Fruit fly (Drosophila melanogaster): ENCODE measurements around the gene D19A.

Gene D19A

dm6 chr3L:6144769-6145220, 44.1 kb downstream of the D19A start, which contains the start of gene Lcp65Ac:
Lcp65Ac (plus strand) TSS chr3L:6144819.
- TF ChIP-seq usp (GFP tag; optimal IDR thresholded peaks at IDR 0.05) (no peak), jim (GFP tag; optimal IDR thresholded peaks at IDR 0.05) (no peak), rgr (GFP tag; optimal IDR thresholded peaks at IDR 0.05) (no peak), Sp1 (GFP tag; optimal IDR thresholded peaks at IDR 0.05) (no peak), dmrt93B (GFP tag; optimal IDR thresholded peaks at IDR 0.05) (no peak), woc (GFP tag; optimal IDR thresholded peaks at IDR 0.05) (no peak), OdsH (GFP tag; optimal IDR thresholded peaks at IDR 0.05) (no peak), Dfd (GFP tag; optimal IDR thresholded peaks at IDR 0.05) (no peak), CrebA (GFP tag; optimal IDR thresholded peaks at IDR 0.05; ENCODE audit: borderline replicate concordance) (no peak), Dif (GFP tag; optimal IDR thresholded peaks at IDR 0.05; ENCODE audit: partially characterized antibody) (no peak), psq (GFP tag; optimal IDR thresholded peaks at IDR 0.05) (no peak), sage (GFP tag; optimal IDR thresholded peaks at IDR 0.05) (no peak), Abd-B (GFP tag; optimal IDR thresholded peaks at IDR 0.05) (no peak), lola (GFP tag; optimal IDR thresholded peaks at IDR 0.05) (no peak), N (GFP tag; optimal IDR thresholded peaks at IDR 0.05) (no peak), Mio (GFP tag; optimal IDR thresholded peaks at IDR 0.05) (no peak)

dm6 chr3L:6143188-6143755, 45.7 kb downstream of the D19A start, which contains the start of gene Lcp65Ad:
Lcp65Ad (plus strand) TSS chr3L:6143395.
- no peak for TF ChIP-seq jim (GFP tag; optimal IDR thresholded peaks at IDR 0.05)

dm6 chr3L:6142313-6142712, 46.6 kb downstream of the D19A start, which contains the start of gene Cpr65Aw:
Cpr65Aw (minus strand) TSS chr3L:6142413.
- TF ChIP-seq CrebA (GFP tag; optimal IDR thresholded peaks at IDR 0.05; ENCODE audit: borderline replicate concordance) = no peak
- no peak for TF ChIP-seq N (GFP tag; optimal IDR thresholded peaks at IDR 0.05)

- no peak for TF ChIP-seq Rel (GFP tag; optimal IDR thresholded peaks at IDR 0.05)
- no peak for TF ChIP-seq Rel (tag; optimal IDR thresholded peaks at IDR 0.05)
- no peak for TF ChIP-seq Myc (optimal IDR thresholded peaks at IDR 0.05)
- peak; percentile 63 for TF ChIP-seq Vsx2 (GFP tag; optimal IDR thresholded peaks at IDR 0.05; ENCODE audit: partially characterized antibody)
- TF ChIP-seq br (GFP tag; optimal IDR thresholded peaks at IDR 0.05) = no peak
- peak; percentile 15 for TF ChIP-seq Dif (GFP tag; optimal IDR thresholded peaks at IDR 0.05; ENCODE audit: partially characterized antibody)
Measured at dm6 chr3L:6141538-6141937, 47.4 kb downstream of the D19A start.

- TF ChIP-seq lola (GFP tag; optimal IDR thresholded peaks at IDR 0.05) (no peak), sage (GFP tag; optimal IDR thresholded peaks at IDR 0.05) (no peak)
Measured at dm6 chr3L:6140771-6141472, 48.0 kb downstream of the D19A start.

dm6 chr3L:6139924-6140574, 48.9 kb downstream of the D19A start, which contains the start of gene Cpr65Av:
Cpr65Av (minus strand) TSS chr3L:6139974.
- TF ChIP-seq fru (GFP tag; optimal IDR thresholded peaks at IDR 0.05) (no peak), br (GFP tag; optimal IDR thresholded peaks at IDR 0.05) (no peak)

dm6 chr3L:6138586-6138985, 50.3 kb downstream of the D19A start:
- no peak for TF ChIP-seq N (GFP tag; optimal IDR thresholded peaks at IDR 0.05)
- no peak for TF ChIP-seq GATAd (GFP tag; optimal IDR thresholded peaks at IDR 0.05)
- no peak for TF ChIP-seq lola (GFP tag; optimal IDR thresholded peaks at IDR 0.05)
- TF ChIP-seq Dif (GFP tag; optimal IDR thresholded peaks at IDR 0.05; ENCODE audit: partially characterized antibody) = no peak
- TF ChIP-seq br (GFP tag; optimal IDR thresholded peaks at IDR 0.05) = no peak
- no peak for TF ChIP-seq sage (GFP tag; optimal IDR thresholded peaks at IDR 0.05)
- no peak for TF ChIP-seq Dfd (GFP tag; optimal IDR thresholded peaks at IDR 0.05)
- TF ChIP-seq OdsH (GFP tag; optimal IDR thresholded peaks at IDR 0.05) = no peak
- TF ChIP-seq foxo (GFP tag; optimal IDR thresholded peaks at IDR 0.05) = no peak
- TF ChIP-seq ey (GFP tag; optimal IDR thresholded peaks at IDR 0.05) = no peak
- TF ChIP-seq fru (GFP tag; optimal IDR thresholded peaks at IDR 0.05) = no peak
- TF ChIP-seq dl (GFP tag; optimal IDR thresholded peaks at IDR 0.05; ENCODE audit: insufficient read depth in 1 of 2, partially characterized antibody in 2 of 2) = no peak
